Fruit fly (Drosophila melanogaster) whole organism, prepupa: ENCODE results near the gene Capa.

ENCODE experiments used
- CG10631 ChIP-seq: fragments of 200-800 bp; sonication (Bioruptor generic); optimal IDR thresholded peaks from 2 replicates; lab custom pipeline; 2016; ENCODE audit warnings: missing biosample characterization, missing genetic modification characterization
- CG11902 ChIP-seq: fragments of 200-800 bp; sonication (Bioruptor generic); optimal IDR thresholded peaks from 3 replicates; lab custom pipeline; 2016; ENCODE audit warnings: missing biosample characterization, missing genetic modification characterization
- CG15336 ChIP-seq: fragments of 200-800 bp; sonication (Bioruptor generic); IDR thresholded peaks from 2 replicates; pipeline ENCODE4 v1.3.6; 2022; ENCODE audit warnings: missing biosample characterization, missing genetic modification characterization
- CG1621 ChIP-seq: fragments of 200-800 bp; sonication (Bioruptor generic); optimal IDR thresholded peaks from 3 replicates; lab custom pipeline; 2018; ENCODE audit warnings: missing biosample characterization, mild to moderate bottlenecking, missing genetic modification characterization
- CG16779 ChIP-seq: fragments of 200-800 bp; sonication (Bioruptor generic); optimal IDR thresholded peaks from 3 replicates; lab custom pipeline; 2017; ENCODE audit warnings: missing biosample characterization, mild to moderate bottlenecking, missing genetic modification characterization
- CG3032 ChIP-seq: fragments of 200-800 bp; optimal IDR thresholded peaks from 2 replicates; lab custom pipeline; 2019; ENCODE audit warnings: missing biosample characterization, mild to moderate bottlenecking, missing genetic modification characterization, moderate library complexity
- CG31627 ChIP-seq: fragments of 200-800 bp; sonication (Bioruptor generic); optimal IDR thresholded peaks from 3 replicates; lab custom pipeline; 2016; ENCODE audit warnings: missing biosample characterization, missing genetic modification characterization
- CG32006 ChIP-seq: fragments of 200-800 bp; sonication (Bioruptor generic); optimal IDR thresholded peaks from 3 replicates; lab custom pipeline; 2017; ENCODE audit warnings: missing biosample characterization, mild to moderate bottlenecking, missing genetic modification characterization
- CG34406 ChIP-seq: fragments of 200-800 bp; sonication (Bioruptor generic); optimal IDR thresholded peaks from 3 replicates; lab custom pipeline; 2016; ENCODE audit warnings: missing biosample characterization, missing genetic modification characterization
- CG6163 ChIP-seq: fragments of 200-800 bp; sonication (Bioruptor generic); IDR thresholded peaks from 3 replicates; pipeline ENCODE4 v1.3.6; 2022; ENCODE audit warnings: missing biosample characterization, missing genetic modification characterization
- CG6276 ChIP-seq: fragments of 200-800 bp; sonication (Bioruptor generic); optimal IDR thresholded peaks from 2 replicates; lab custom pipeline; 2017; ENCODE audit warnings: missing biosample characterization, mild to moderate bottlenecking, missing genetic modification characterization
- CG6792 ChIP-seq: fragments of 200-800 bp; sonication (Bioruptor generic); optimal IDR thresholded peaks from 3 replicates; lab custom pipeline; 2016; ENCODE audit warnings: missing biosample characterization, missing genetic modification characterization
- CG6854 ChIP-seq: fragments of 200-800 bp; sonication (Bioruptor generic); optimal IDR thresholded peaks from 2 replicates; lab custom pipeline; 2017; ENCODE audit warnings: missing biosample characterization, mild to moderate bottlenecking, missing genetic modification characterization
- CG7368 ChIP-seq: fragments of 200-800 bp; sonication (Bioruptor generic); optimal IDR thresholded peaks from 3 replicates; lab custom pipeline; 2016; ENCODE audit warnings: missing biosample characterization, missing genetic modification characterization
- CG8119 ChIP-seq: fragments of 200-800 bp; sonication (Bioruptor generic); IDR thresholded peaks from 3 replicates; pipeline ENCODE4 v1.3.6; 2022; ENCODE audit warnings: missing biosample characterization, missing genetic modification characterization
- CG8319 ChIP-seq: fragments of 200-800 bp; sonication (Bioruptor generic); optimal IDR thresholded peaks from 3 replicates; lab custom pipeline; 2016; ENCODE audit warnings: missing biosample characterization, missing genetic modification characterization
- CG8632 ChIP-seq: fragments of 200-800 bp; sonication (Bioruptor generic); optimal IDR thresholded peaks from 3 replicates; lab custom pipeline; 2016; ENCODE audit warnings: missing biosample characterization, missing genetic modification characterization
- CG9139 ChIP-seq: fragments of 200-800 bp; sonication (Bioruptor generic); optimal IDR thresholded peaks from 3 replicates; lab custom pipeline; 2017; ENCODE audit warnings: missing biosample characterization, mild to moderate bottlenecking, missing genetic modification characterization
- Eip75B ChIP-seq: fragments of 200-800 bp; sonication (Bioruptor generic); optimal IDR thresholded peaks from 3 replicates; lab custom pipeline; 2016; ENCODE audit warnings: missing biosample characterization, missing genetic modification characterization
- Eip78C ChIP-seq: fragments of 200-800 bp; sonication (Bioruptor generic); peaks from one replicate; lab custom pipeline; 2016; ENCODE audit warnings: missing biosample characterization, missing genetic modification characterization
- Eip93F ChIP-seq: fragments of 200-800 bp; sonication (Bioruptor generic); optimal IDR thresholded peaks from 2 replicates; lab custom pipeline; 2016; ENCODE audit warnings: missing biosample characterization, mild to moderate bottlenecking, missing genetic modification characterization
- Ets21C ChIP-seq: fragments of 200-800 bp; sonication (Bioruptor generic); optimal IDR thresholded peaks from 3 replicates; lab custom pipeline; 2016; ENCODE audit warnings: missing biosample characterization, missing genetic modification characterization
- Ets96B ChIP-seq: fragments of 200-800 bp; optimal IDR thresholded peaks from 2 replicates; lab custom pipeline; 2019; ENCODE audit warnings: missing biosample characterization, mild to moderate bottlenecking, missing genetic modification characterization, moderate library complexity
- Gug ChIP-seq: fragments of 200-800 bp; sonication (Bioruptor generic); IDR thresholded peaks from 2 replicates; pipeline ENCODE4 v1.3.6; 2022; ENCODE audit warnings: missing biosample characterization, missing genetic modification characterization
- Hr39 ChIP-seq: fragments of 200-800 bp; sonication (Bioruptor generic); optimal IDR thresholded peaks from 2 replicates; lab custom pipeline; 2016; ENCODE audit warnings: missing biosample characterization, missing genetic modification characterization
- Lpt ChIP-seq: fragments of 200-800 bp; sonication (Bioruptor generic); optimal IDR thresholded peaks from 3 replicates; lab custom pipeline; 2016; ENCODE audit warnings: missing biosample characterization, missing genetic modification characterization
- Met ChIP-seq: fragments of 200-800 bp; sonication (Bioruptor generic); optimal IDR thresholded peaks from 3 replicates; lab custom pipeline; 2016; ENCODE audit warnings: missing biosample characterization, missing genetic modification characterization
- OdsH ChIP-seq: fragments of 200-800 bp; sonication (Bioruptor generic); optimal IDR thresholded peaks from 3 replicates; lab custom pipeline; 2016; ENCODE audit warnings: missing biosample characterization, missing genetic modification characterization
- Smox ChIP-seq: fragments of 200-800 bp; sonication (Bioruptor generic); optimal IDR thresholded peaks from 3 replicates; lab custom pipeline; 2016; ENCODE audit warnings: missing biosample characterization, missing genetic modification characterization
- Sox102F ChIP-seq: fragments of 200-800 bp; sonication (Bioruptor generic); optimal IDR thresholded peaks from 2 replicates; lab custom pipeline; 2016; ENCODE audit warnings: missing biosample characterization, mild to moderate bottlenecking, missing genetic modification characterization
- Sox14 ChIP-seq: fragments of 200-800 bp; sonication (Bioruptor generic); optimal IDR thresholded peaks from 3 replicates; lab custom pipeline; 2016; ENCODE audit warnings: missing biosample characterization, missing genetic modification characterization
- Sox15 ChIP-seq: fragments of 200-800 bp; sonication (Bioruptor generic); optimal IDR thresholded peaks from 3 replicates; lab custom pipeline; 2016; ENCODE audit warnings: missing biosample characterization, missing genetic modification characterization
- achi ChIP-seq: fragments of 200-800 bp; sonication (Bioruptor generic); optimal IDR thresholded peaks from 3 replicates; lab custom pipeline; 2016; ENCODE audit warnings: missing biosample characterization, missing genetic modification characterization
- cyc ChIP-seq: fragments of 200-800 bp; sonication (Bioruptor generic); optimal IDR thresholded peaks from 3 replicates; lab custom pipeline; 2016; ENCODE audit warnings: missing biosample characterization, missing genetic modification characterization
- dac ChIP-seq: fragments of 200-800 bp; sonication (Bioruptor generic); optimal IDR thresholded peaks from 2 replicates; lab custom pipeline; 2017; ENCODE audit warnings: missing biosample characterization, mild to moderate bottlenecking, missing genetic modification characterization
- eg ChIP-seq: fragments of 200-800 bp; sonication (Bioruptor generic); IDR thresholded peaks from 3 replicates; pipeline ENCODE4 v1.3.6; 2022; ENCODE audit warnings: missing biosample characterization, missing genetic modification characterization
- fd59A ChIP-seq: fragments of 200-800 bp; sonication (Bioruptor generic); optimal IDR thresholded peaks from 2 replicates; lab custom pipeline; 2017; ENCODE audit warnings: missing biosample characterization, mild to moderate bottlenecking, missing genetic modification characterization, missing genetic modification reagents
- fd85E ChIP-seq: fragments of 200-800 bp; sonication (Bioruptor generic); optimal IDR thresholded peaks from 3 replicates; lab custom pipeline; 2016; ENCODE audit warnings: missing biosample characterization, missing genetic modification characterization
- fkh ChIP-seq: fragments of 200-800 bp; sonication (Bioruptor generic); optimal IDR thresholded peaks from 3 replicates; lab custom pipeline; 2017; ENCODE audit warnings: missing biosample characterization, mild to moderate bottlenecking, missing genetic modification characterization, moderate library complexity
- lz ChIP-seq: fragments of 200-800 bp; sonication (Bioruptor generic); optimal IDR thresholded peaks from 3 replicates; lab custom pipeline; 2016; ENCODE audit warnings: missing biosample characterization, missing genetic modification characterization
- pdm3 ChIP-seq: fragments of 200-800 bp; sonication (Bioruptor generic); optimal IDR thresholded peaks from 3 replicates; lab custom pipeline; 2016; ENCODE audit warnings: missing biosample characterization, missing genetic modification characterization
- salr ChIP-seq, 2 experiments: fragments of 200-800 bp; sonication (Bioruptor generic); optimal IDR thresholded peaks; 3 replicates each; lab custom pipeline; 2016 to 2018; ENCODE audit warnings: missing biosample characterization in 2 of 2, missing genetic modification characterization in 2 of 2, mild to moderate bottlenecking in 1 of 2
- ss ChIP-seq, 2 experiments: fragments of 200-800 bp; sonication (Bioruptor generic); optimal IDR thresholded peaks; 2 replicates in 1 of 2; 3 replicates in 1 of 2; lab custom pipeline; 2017 to 2018; ENCODE audit warnings: mild to moderate bottlenecking in 2 of 2, missing biosample characterization in 2 of 2, missing genetic modification characterization in 2 of 2, moderate library complexity in 1 of 2
- svp ChIP-seq: fragments of 200-800 bp; sonication (Bioruptor generic); peaks from one replicate; lab custom pipeline; 2016; ENCODE audit warnings: missing biosample characterization, missing genetic modification characterization
- topi ChIP-seq: fragments of 200-800 bp; sonication (Bioruptor generic); optimal IDR thresholded peaks from 3 replicates; lab custom pipeline; 2016; ENCODE audit warnings: missing biosample characterization, missing genetic modification characterization
- vri ChIP-seq: fragments of 200-800 bp; sonication (Bioruptor generic); optimal IDR thresholded peaks from 3 replicates; lab custom pipeline; 2016; ENCODE audit warnings: missing biosample characterization, mild to moderate bottlenecking, missing genetic modification characterization

Gene Capa

dm6 chr3R:29876733-29877193 is 37.4 kb downstream of the Capa start, which contains the start of gene CG31038 (continued):
- TF ChIP-seq CG34406 (peak; percentile 30), svp (peak; percentile 74), Eip78C (GFP tag; lab: Kevin White, UChicago) (peak; percentile 93), Ets21C (no peak), Gug (no peak), CG3032 (peak; percentile 22), CG15336 (GFP tag; lab: Robert Waterston, UW) (peak; percentile 63; the same call in 1 of the 2 replicates), CG6792 (GFP tag; lab: Kevin White, UChicago) (no peak), salr (GFP tag; optimal IDR thresholded peaks at IDR 0.05; lab: Kevin White, UChicago) (peak in 1 of 2 experiments; percentile 56), CG10631 (peak; percentile 36), dac (GFP tag; lab: Kevin White, UChicago) (no peak), Ets96B (peak; percentile 43), achi (peak; percentile 39), Met (peak; percentile 69), Sox14 (GFP tag; lab: Kevin White, UChicago) (peak; percentile 32), Sox15 (no peak), CG1621 (tag; lab: Kevin White, UChicago) (peak; percentile 40), CG8119 (GFP tag; lab: Robert Waterston, UW) (peak; percentile 56; the same call in 1 of the 3 replicates), CG8319 (GFP tag; lab: Kevin White, UChicago) (peak; percentile 19), Eip75B (GFP tag; lab: Kevin White, UChicago) (peak; percentile 61), CG9139 (GFP tag; lab: Kevin White, UChicago) (peak; percentile 65), Eip93F (GFP tag; lab: Kevin White, UChicago) (no peak), Sox102F (peak; percentile 35), fkh (peak; percentile 71), CG7368 (GFP tag; lab: Kevin White, UChicago) (no peak), CG31627 (GFP tag; lab: Kevin White, UChicago) (peak; percentile 1), Lpt (peak; percentile 67)
- TF ChIP-seq, all 60 proteins: peak for 47

- TF ChIP-seq Sox15 (no peak), Eip93F (GFP tag; lab: Kevin White, UChicago) (no peak), fd85E (GFP tag; lab: Kevin White, UChicago) (no peak), CG1621 (tag; lab: Kevin White, UChicago) (no peak), CG6854 (GFP tag; lab: Kevin White, UChicago) (no peak), Ets21C (no peak), CG9139 (GFP tag; lab: Kevin White, UChicago) (no peak), CG11902 (GFP tag; lab: Kevin White, UChicago) (no peak), CG6792 (GFP tag; lab: Kevin White, UChicago) (no peak), Smox (GFP tag; lab: Kevin White, UChicago) (no peak), vri (GFP tag; lab: Kevin White, UChicago) (no peak), pdm3 (GFP tag; lab: Kevin White, UChicago) (no peak), fd59A (GFP tag; lab: Kevin White, UChicago) (no peak), dac (GFP tag; lab: Kevin White, UChicago) (no peak), lz (GFP tag; lab: Kevin White, UChicago) (no peak), cyc (GFP tag; lab: Kevin White, UChicago) (no peak), CG8319 (GFP tag; lab: Kevin White, UChicago) (no peak), Eip75B (GFP tag; lab: Kevin White, UChicago) (no peak), Met (no peak), ss (GFP tag; optimal IDR thresholded peaks at IDR 0.05; lab: Kevin White, UChicago) (no peak)
Observed at dm6 chr3R:29876232-29876631, 37.9 kb downstream of the Capa start.

- TF ChIP-seq CG16779 (tag; lab: Kevin White, UChicago) (peak; percentile 56), Hr39 (peak; percentile 68), pdm3 (GFP tag; lab: Kevin White, UChicago) (no peak), CG1621 (tag; lab: Kevin White, UChicago) (peak; percentile 66), OdsH (GFP tag; lab: Kevin White, UChicago) (peak; percentile 80), fkh (no peak), CG6163 (GFP tag; lab: Robert Waterston, UW) (peak; percentile 73), cyc (GFP tag; lab: Kevin White, UChicago) (peak; percentile 52), CG6276 (peak; percentile 84), CG11902 (GFP tag; lab: Kevin White, UChicago) (peak; percentile 25), CG10631 (peak; percentile 75), CG8632 (GFP tag; lab: Kevin White, UChicago) (peak; percentile 66), svp (no peak), topi (peak; percentile 74), CG32006 (GFP tag; lab: Kevin White, UChicago) (peak; percentile 87), CG15336 (GFP tag; lab: Robert Waterston, UW) (peak; percentile 84), CG9139 (GFP tag; lab: Kevin White, UChicago) (peak; percentile 61), ss (GFP tag; optimal IDR thresholded peaks at IDR 0.05; lab: Kevin White, UChicago) (peak; percentile 24 to 76), CG8119 (GFP tag; lab: Robert Waterston, UW) (peak; percentile 85), vri (GFP tag; lab: Kevin White, UChicago) (peak; percentile 21), CG3032 (peak; percentile 49), Gug (0 out of 2 replicates have a peak, but pooled peaks have one; percentile 34), CG8319 (GFP tag; lab: Kevin White, UChicago) (peak; percentile 21), eg (GFP tag; lab: Robert Waterston, UW) (no peak), CG31627 (GFP tag; lab: Kevin White, UChicago) (peak; percentile 62)
Observed at dm6 chr3R:29875830-29876229, 38.3 kb downstream of the Capa start.
